Worm (Caenorhabditis elegans): Measurements from ENCODE around the gene F28B12.6.
A peak's percentile ranks its signal among the peaks of the same experiment; 100 is the strongest.

F28B12.6 gene

DNA sequence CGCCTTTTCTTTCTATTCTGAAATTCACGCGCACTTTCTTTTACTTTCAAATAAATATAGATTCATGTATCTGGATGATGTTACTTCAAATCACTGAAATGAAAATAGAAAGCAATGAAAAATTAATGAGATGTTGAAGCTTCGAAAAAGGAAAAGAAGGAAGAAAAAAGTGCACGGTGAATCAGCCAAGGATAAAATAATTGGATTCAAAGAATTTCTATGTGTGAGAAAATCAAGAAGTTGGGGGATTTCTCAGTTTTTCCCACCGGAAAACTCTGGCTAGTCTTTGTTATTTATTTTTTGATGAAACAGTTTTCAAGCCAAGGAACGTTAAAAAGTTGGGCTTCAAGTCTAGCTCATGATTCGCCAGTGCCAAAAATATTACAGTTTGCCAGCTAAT, 11.1 kb downstream of the F28B12.6 start:
- TF ChIP-seq egl-43 (GFP tag; IDR thresholded peaks at IDR 0.05) (no peak), aha-1 (tag) (peak; percentile 92), zip-2 (tag; optimal IDR thresholded peaks at IDR 0.05) (no peak), ama-1 (optimal IDR thresholded peaks at IDR 0.05) (no peak)

DNA sequence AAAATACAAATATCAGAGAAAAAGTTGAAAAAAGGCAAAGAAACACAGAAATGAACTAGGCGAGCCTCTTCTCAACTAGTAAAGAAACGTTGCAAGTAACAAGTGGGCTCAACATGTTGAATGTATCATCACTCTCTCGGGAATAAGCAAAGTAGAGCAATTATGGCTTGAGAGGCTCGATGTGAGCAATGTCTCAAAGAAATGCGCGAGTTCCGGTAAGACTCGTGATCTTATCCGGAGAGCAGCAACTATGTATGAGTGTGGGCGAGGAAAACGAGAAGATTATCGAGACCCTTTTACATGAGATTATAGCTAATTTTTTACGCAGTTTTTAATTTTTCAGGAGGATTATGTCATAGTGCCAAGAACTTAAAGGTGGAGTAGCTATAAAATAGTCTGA, 11.6 kb downstream of the F28B12.6 start:
- TF ChIP-seq aha-1 (tag): peak; percentile 31
- peak; percentile 33 for TF ChIP-seq mep-1 (tag; optimal IDR thresholded peaks at IDR 0.05)
- TF ChIP-seq zip-11 (GFP tag; IDR thresholded peaks at IDR 0.05): no peak
- no peak for TF ChIP-seq cey-2 (tag; optimal IDR thresholded peaks at IDR 0.05; ENCODE audit: borderline replicate concordance, insufficient read depth)
- peak; percentile 55 for TF ChIP-seq hlh-30 (tag; optimal IDR thresholded peaks at IDR 0.05; ENCODE audit: insufficient read depth)
- TF ChIP-seq unc-62 (GFP tag; optimal IDR thresholded peaks at IDR 0.05 in 1 of 2): peak in 1 of 2 experiments; percentile 88
- no peak for TF ChIP-seq unc-62 (tag; optimal IDR thresholded peaks at IDR 0.05)
- TF ChIP-seq ceh-28 (tag; optimal IDR thresholded peaks at IDR 0.05): no peak
- no peak for TF ChIP-seq duxl-1 (tag; optimal IDR thresholded peaks at IDR 0.05; ENCODE audit: poor library complexity)

DNA sequence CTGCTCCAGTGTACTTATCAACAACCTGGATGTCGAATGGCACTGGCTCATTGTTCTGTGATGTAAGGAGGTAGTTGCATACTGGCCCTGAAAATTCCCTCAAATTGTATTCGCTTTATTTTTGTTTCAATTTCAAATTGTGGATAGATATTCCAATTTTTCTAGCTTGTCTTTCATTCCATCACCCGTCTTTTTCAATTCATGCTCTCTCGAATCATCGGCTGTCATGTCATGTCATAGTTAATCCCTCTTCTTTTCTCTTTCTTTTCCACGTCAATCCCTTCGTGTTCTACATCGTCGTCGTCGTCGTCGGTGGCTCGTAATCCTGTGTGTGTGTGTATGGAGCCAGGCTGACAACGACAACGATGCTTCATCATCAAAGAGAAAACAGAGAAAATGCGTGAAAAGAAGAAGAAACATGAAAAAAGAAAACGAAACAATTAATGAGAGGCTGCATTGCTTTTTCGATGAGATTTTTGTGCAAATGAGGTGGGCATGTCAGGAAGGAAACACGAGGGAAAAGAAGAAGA, 15.0 kb downstream of the F28B12.6 start:
- TF ChIP-seq unc-62 (GFP tag; optimal IDR thresholded peaks at IDR 0.05 in 1 of 2): peak in 1 of 2 experiments; percentile 99
- TF ChIP-seq unc-62 (tag; optimal IDR thresholded peaks at IDR 0.05): no peak
- no peak for TF ChIP-seq aly-2 (tag; optimal IDR thresholded peaks at IDR 0.05)
- peak in 1 of 2 experiments; percentile 8 for TF ChIP-seq mdl-1 (tag; optimal IDR thresholded peaks at IDR 0.05)
- TF ChIP-seq ceh-32 (tag; optimal IDR thresholded peaks at IDR 0.05; ENCODE audit: poor library complexity): no peak
- 0 out of 2 replicates have a peak, but pooled peaks have one; percentile 16 for TF ChIP-seq hmg-1.1 (GFP tag; IDR thresholded peaks at IDR 0.05)

DNA sequence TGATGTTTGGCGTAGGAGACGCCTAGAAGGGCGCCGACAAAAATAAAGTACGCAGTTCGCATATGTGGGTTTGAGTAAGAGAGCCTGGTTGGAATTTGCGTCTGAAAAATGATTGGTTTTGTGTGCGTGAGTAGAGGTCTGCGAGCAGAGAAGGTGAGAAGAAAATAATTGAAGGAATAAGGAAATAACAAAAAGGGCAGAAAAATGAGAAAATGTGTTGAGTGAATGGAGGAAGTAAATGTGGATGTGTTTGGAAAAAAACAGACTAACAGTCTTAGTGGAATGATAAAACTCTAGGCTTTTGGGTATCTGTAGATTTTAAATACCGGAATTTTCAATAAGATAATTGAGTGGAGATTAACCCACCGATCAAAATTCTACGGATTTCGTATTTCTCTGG, 15.9 kb downstream of the F28B12.6 start, which contains the start of gene casy-1:
Gene casy-1 (minus strand): TSS at position 101 of the 400 bp plus-strand sequence.
- TF ChIP-seq dmd-8 (GFP tag; IDR thresholded peaks at IDR 0.05) (no peak), Y48G9A.11 (GFP tag; IDR thresholded peaks at IDR 0.05) (no peak), ama-1 (optimal IDR thresholded peaks at IDR 0.05) (no peak), spr-1 (tag; optimal IDR thresholded peaks at IDR 0.05) (no peak), hlh-11 (tag; optimal IDR thresholded peaks at IDR 0.05) (no peak), mxl-3 (GFP tag; optimal IDR thresholded peaks at IDR 0.05) (no peak), daf-16 (GFP tag; optimal IDR thresholded peaks at IDR 0.05) (no peak), daf-16 (tag; optimal IDR thresholded peaks at IDR 0.05) (no peak), mdl-1 (tag; optimal IDR thresholded peaks at IDR 0.05) (no peak), unc-62 (GFP tag; optimal IDR thresholded peaks at IDR 0.05 in 1 of 2) (peak in 1 of 2 experiments; percentile 73), unc-62 (tag; optimal IDR thresholded peaks at IDR 0.05) (no peak), T26A8.4 (GFP tag; IDR thresholded peaks at IDR 0.05) (no peak), aha-1 (tag) (peak; percentile 58), tra-1 (GFP tag; IDR thresholded peaks at IDR 0.05) (no peak), unc-39 (tag; optimal IDR thresholded peaks at IDR 0.05) (no peak)

DNA sequence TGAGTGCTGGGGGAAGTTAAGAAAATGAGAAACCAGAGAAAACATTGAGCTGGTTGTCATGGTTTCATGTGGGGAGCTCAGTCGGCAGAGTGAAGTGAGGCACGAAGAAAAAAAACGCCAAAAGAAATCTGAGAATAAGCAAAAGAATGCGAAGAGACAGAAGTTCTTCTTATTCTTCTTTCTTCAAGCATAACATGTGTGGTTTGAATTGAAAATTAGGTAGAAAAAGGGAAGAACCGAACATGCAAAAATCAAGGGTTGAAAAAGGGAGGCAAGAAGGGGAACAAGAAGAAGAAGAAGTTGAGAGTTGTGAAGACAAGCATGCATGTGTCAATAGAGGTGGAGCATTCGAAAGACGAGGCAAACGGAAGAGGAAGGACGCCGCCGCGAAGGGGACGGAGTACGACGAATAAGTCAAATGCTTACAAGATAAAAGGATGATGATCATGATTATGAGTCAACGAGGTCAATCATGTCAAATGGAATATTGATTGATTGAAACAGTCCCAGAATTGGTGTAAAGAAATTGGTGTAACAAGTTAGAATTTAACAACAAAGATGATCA, 17.2 kb downstream of the F28B12.6 start:
- no peak for TF ChIP-seq hmg-1.1 (GFP tag; IDR thresholded peaks at IDR 0.05)
- peak; percentile 89 for TF ChIP-seq aha-1 (tag)
- no peak for TF ChIP-seq nhr-77 (tag; optimal IDR thresholded peaks at IDR 0.05)
- TF ChIP-seq tra-1 (GFP tag; IDR thresholded peaks at IDR 0.05): no peak
- peak; percentile 51; the same call in 1 of the 2 replicates for TF ChIP-seq ctbp-1 (GFP tag; IDR thresholded peaks at IDR 0.05)
- peak; percentile 17 for TF ChIP-seq nhr-11 (tag; optimal IDR thresholded peaks at IDR 0.05)

DNA sequence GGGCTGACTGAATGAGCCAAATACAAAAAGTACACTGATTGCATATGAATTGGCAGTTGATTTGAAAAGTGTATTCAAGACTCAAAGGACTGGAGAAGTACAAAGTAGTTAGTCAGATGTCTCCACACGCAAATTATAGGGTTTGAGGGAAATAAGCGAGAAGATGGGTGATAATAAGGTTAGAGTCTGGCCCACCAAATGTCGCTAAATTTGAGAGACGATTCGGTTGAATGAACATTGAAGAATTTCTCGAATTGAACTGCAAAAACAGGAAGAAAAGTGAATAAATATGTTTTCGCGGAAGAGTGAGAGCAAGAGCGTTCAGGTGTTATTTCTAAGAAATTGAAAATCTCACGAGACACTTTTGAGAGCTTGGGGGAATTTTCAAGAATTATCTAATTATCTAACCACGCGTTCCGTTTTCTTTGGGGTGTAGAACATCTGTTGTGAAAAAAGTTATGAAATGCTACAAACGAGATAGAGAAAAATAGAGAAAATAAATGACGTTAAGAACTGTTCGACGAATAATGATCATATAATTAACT, 19.0 kb downstream of the F28B12.6 start:
- TF ChIP-seq dpl-1 (GFP tag; optimal IDR thresholded peaks at IDR 0.05): no peak
- peak; percentile 44 for TF ChIP-seq nhr-11 (tag; optimal IDR thresholded peaks at IDR 0.05)
